Worm (Caenorhabditis elegans): ENCODE measurements around the gene C16D2.3.

ce11 chrII:9108905-9109551 is 28.9 kb upstream of the C16D2.3 start, which contains the start of gene T24H10.4:
- TF ChIP-seq cog-1 (tag; optimal IDR thresholded peaks at IDR 0.05) (no peak), flt-1 (GFP tag; IDR thresholded peaks at IDR 0.05) (no peak), med-1 (GFP tag; optimal IDR thresholded peaks at IDR 0.05; ENCODE audit: insufficient read depth) (no peak), klf-2 (GFP tag; conservative IDR thresholded peaks at IDR 0.05) (no peak), ztf-23 (GFP tag; IDR thresholded peaks at IDR 0.05) (no peak)
